Fruit fly (Drosophila melanogaster) whole organism, pupa: ENCODE measurements around the gene Iyd.

Source experiments
- CG10348 ChIP-seq: fragments of 200-800 bp; sonication (Bioruptor generic); IDR thresholded peaks from 2 replicates; pipeline ENCODE4 v1.3.6; 2022; ENCODE audit warnings: missing biosample characterization, missing genetic modification characterization
- Ets98B ChIP-seq: fragments of 200-800 bp; sonication (Bioruptor generic); IDR thresholded peaks from 2 replicates; pipeline ENCODE4 v1.3.6; 2022; ENCODE audit warnings: missing biosample characterization, missing genetic modification characterization

DNA sequence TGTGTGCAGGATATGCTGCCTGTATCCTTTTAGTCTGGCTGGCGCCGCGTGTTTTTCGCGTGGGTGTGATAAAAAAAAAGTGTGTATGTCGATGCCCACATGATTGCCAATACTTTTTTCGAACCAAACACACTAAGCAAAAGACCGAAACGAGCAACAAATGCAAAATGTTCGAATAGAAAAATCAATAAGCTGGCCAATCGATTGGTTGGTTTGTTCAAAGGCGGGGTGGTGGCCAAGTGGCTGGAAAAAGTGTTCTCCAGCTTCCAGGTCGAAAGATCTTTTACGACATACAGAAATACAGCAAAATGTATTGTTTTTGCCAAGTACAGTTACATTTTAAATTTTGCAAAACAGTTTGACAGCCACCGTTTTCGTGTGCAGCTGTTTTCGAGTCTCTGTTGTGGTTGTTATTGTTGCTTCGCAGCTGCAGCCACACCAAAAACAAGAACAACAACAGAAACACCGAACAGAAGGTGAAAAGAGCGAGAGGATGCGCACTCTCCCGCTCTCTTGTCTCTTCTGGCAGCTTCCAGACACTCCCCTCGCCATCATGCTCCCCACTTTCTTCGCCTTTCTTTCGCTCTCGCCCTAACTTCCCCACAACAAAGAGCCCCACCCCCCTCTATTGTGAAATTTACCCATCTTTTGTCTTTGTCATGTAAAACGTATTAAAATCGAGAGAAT lies 27.7 kb upstream of the Iyd start:
- no peak for TF ChIP-seq Ets98B (GFP tag; lab: Robert Waterston, UW)
- TF ChIP-seq CG10348: no peak
